Worm (Caenorhabditis elegans) whole organism, L4/young adult: ENCODE data around the gene K09C4.4.

Experiments
- W03F9.2 ChIP-seq: fragments of 150-350 bp; optimal IDR thresholded peaks from 2 replicates; lab custom pipeline; 2014; ENCODE audit warnings: missing biosample characterization, missing genetic modification characterization
- dao-5 ChIP-seq: sonication (generic microtip); optimal IDR thresholded peaks from 2 replicates; lab custom pipeline; 2016; ENCODE audit warnings: missing genotype, missing genetic modification characterization, moderate library complexity, missing compliant biosample characterization
- him-1 ChIP-seq: sonication (generic microtip); optimal IDR thresholded peaks from 2 replicates; lab custom pipeline; 2016; ENCODE audit warnings: missing genotype, missing genetic modification reagents, missing genetic modification characterization, missing compliant biosample characterization

DNA sequence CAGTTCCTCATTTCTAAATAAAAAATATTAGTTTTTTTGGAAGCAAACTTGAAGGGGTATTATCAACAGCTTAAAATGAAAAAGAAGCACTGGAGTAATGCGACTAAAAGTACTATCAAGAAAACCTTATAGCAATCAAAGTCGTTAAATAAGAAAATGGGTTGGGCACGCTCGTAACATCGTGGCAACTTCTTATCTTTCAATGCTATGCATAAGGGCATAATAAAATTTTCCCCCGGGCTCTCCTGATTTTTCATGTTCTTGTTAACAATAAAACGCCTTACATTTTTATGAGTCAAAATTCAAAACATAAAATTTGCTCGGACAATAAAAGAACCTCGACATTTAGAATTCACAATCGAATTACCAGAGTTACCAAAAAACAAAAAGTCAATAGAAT, 45.7 kb upstream of the K09C4.4 start, which contains the start of gene irg-7:
- TF ChIP-seq him-1 (no peak), dao-5 (tag; lab: Kevin White, UChicago) (no peak), W03F9.2 (no peak)
